Fruit fly (Drosophila melanogaster): ENCODE results near the gene ear.

dm6 chr3R:15282982-15283809 lies 37.4 kb upstream of the ear start:
- TF ChIP-seq EcR (GFP tag; optimal IDR thresholded peaks at IDR 0.05) (peak; percentile 60), CG8301 (tag; optimal IDR thresholded peaks at IDR 0.05) (no peak), gl (tag; optimal IDR thresholded peaks at IDR 0.05) (no peak), CG13204 (GFP tag; optimal IDR thresholded peaks at IDR 0.05) (no peak), rn (GFP tag; IDR thresholded peaks at IDR 0.05) (no peak)

All from whole organism, pupa.